Fruit fly (Drosophila melanogaster) Kc167 (cell line): ENCODE results near the gene CG31274.

Source experiments
- Myc ChIP-seq: fragments of >200 bp; optimal IDR thresholded peaks from 2 replicates; lab custom pipeline; 2017; ENCODE audit warnings: missing external identifiers
- Sin3A ChIP-seq: fragments of >200 bp; optimal IDR thresholded peaks from 2 replicates; lab custom pipeline; 2018; ENCODE audit warnings: missing external identifiers
- h ChIP-seq: fragments of >200 bp; optimal IDR thresholded peaks from 3 replicates; lab custom pipeline; 2018; ENCODE audit warnings: missing external identifiers
- insv ChIP-seq: fragments of >200 bp; optimal IDR thresholded peaks from 3 replicates; lab custom pipeline; 2018; ENCODE audit warnings: missing external identifiers
- psq ChIP-seq: fragments of >200 bp; optimal IDR thresholded peaks from 2 replicates; lab custom pipeline; 2017; ENCODE audit warnings: missing external identifiers
- ttk ChIP-seq: sonication (Bioruptor generic); optimal IDR thresholded peaks from 2 replicates; lab custom pipeline; 2017; ENCODE audit warnings: missing external identifiers

DNA sequence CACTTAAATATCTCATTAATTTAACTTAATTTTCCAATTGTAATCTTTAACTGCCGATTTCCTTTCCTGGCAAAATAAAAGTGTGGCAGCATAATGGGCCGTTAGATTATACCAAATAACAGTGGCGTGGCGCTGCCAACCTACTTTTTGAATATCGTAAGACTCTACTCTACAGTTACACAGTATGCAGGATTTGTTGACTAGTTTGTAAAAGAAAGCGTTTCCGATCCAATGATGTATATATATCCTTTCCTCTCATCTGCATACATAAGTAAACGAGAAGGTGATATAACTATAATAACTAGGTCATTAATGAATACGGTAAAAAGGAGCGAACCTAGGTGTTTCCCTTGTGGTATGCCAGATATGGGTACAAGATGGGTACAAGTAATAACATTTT is 1.0 kb upstream of the CG31274 start, which contains the start of gene EMC2B:
- TF ChIP-seq Myc (lab: Kevin White, UChicago) = no peak
- TF ChIP-seq psq (lab: Kevin White, UChicago) = no peak
- TF ChIP-seq ttk (lab: Kevin White, UChicago) = no peak
- TF ChIP-seq h = no peak
- TF ChIP-seq Sin3A = no peak
- TF ChIP-seq insv = no peak
